Worm (Caenorhabditis elegans) whole organism, early embryonic: ENCODE measurements around the gene str-35.

Source experiments
- ama-1 ChIP-seq: fragments of 150-350 bp; optimal IDR thresholded peaks from 2 replicates; lab custom pipeline; 2014
- tbx-11 ChIP-seq: fragments of 200-800 bp; sonication (Bioruptor generic); IDR thresholded peaks from 2 replicates; pipeline ENCODE4 v1.3.6; 2022; ENCODE audit warnings: missing genetic modification characterization, missing compliant biosample characterization

DNA sequence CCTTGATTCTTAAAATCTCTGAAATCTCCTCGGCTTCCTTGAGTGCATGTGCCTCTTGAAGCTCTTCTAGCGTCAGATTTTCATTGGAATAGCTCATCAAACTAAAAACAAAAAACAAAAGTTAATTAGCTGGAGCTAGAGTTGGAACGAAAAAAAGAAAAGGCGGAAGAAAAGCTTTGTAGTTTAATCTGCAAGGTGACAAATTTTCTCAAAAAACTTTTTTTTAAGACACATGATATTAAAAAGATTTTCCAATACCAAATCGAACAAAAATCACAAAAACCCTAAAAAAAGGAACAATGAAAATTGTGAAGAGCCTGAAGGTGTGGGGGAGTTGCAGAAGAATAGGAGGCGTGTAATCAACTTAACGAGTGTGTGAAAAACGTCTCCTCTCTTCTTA lies 20.0 kb upstream of the str-35 start, which contains the start of gene gnrr-5:
- TF ChIP-seq ama-1 (no peak), tbx-11 (GFP tag; lab: Robert Waterston, UW) (no peak)
